Worm (Caenorhabditis elegans) whole organism, mixed stage, embryonic: Measurements from ENCODE around the gene daf-22.

ENCODE experiments used
- ces-1 ChIP-seq: fragments of 150-350 bp; optimal IDR thresholded peaks from 2 replicates; lab custom pipeline; 2014; ENCODE audit warnings: missing biosample characterization, missing genetic modification reagents, missing genetic modification characterization
- lin-13 ChIP-seq: fragments of 150-350 bp; optimal IDR thresholded peaks from 2 replicates; lab custom pipeline; 2014; ENCODE audit warnings: missing biosample characterization, missing genetic modification characterization
- nhr-237 ChIP-seq: fragments of 150-350 bp; optimal IDR thresholded peaks from 2 replicates; lab custom pipeline; 2014; ENCODE audit warnings: missing biosample characterization, missing genetic modification characterization
- zip-8 ChIP-seq: fragments of 150-350 bp; optimal IDR thresholded peaks from 2 replicates; lab custom pipeline; 2014; ENCODE audit warnings: missing biosample characterization, missing genetic modification characterization
- ztf-11 ChIP-seq: fragments of 150-350 bp; optimal IDR thresholded peaks from 2 replicates; lab custom pipeline; 2014; ENCODE audit warnings: missing biosample characterization, missing genetic modification characterization

ce11 chrII:12408717-12409116 lies 16.8 kb downstream of the daf-22 start, which contains the start of gene sre-31:
- TF ChIP-seq lin-13 (tag; lab: Kevin White, UChicago) (no peak), zip-8 (tag; lab: Kevin White, UChicago) (no peak), nhr-237 (tag; lab: Kevin White, UChicago) (no peak), ces-1 (GFP tag; lab: Kevin White, UChicago) (no peak), ztf-11 (no peak)
